Worm (Caenorhabditis elegans) whole organism, L3 larva: ENCODE measurements around the gene srx-60.

Experiments used
- ama-1 ChIP-seq: fragments of 150-350 bp; optimal IDR thresholded peaks from 2 replicates; lab custom pipeline; 2018
- ceh-28 ChIP-seq: fragments of 150-350 bp; optimal IDR thresholded peaks from 2 replicates; lab custom pipeline; 2014; ENCODE audit warnings: missing biosample characterization, missing genetic modification reagents, missing genetic modification characterization
- egl-27 ChIP-seq: sonication (generic microtip); optimal IDR thresholded peaks from 4 replicates; lab custom pipeline; 2017; ENCODE audit warnings: missing biosample characterization, missing genetic modification reagents, missing genetic modification characterization
- elt-2 ChIP-seq: sonication (generic microtip); optimal IDR thresholded peaks from 2 replicates; lab custom pipeline; 2016; ENCODE audit warnings: missing genetic modification reagents, mild to moderate bottlenecking, missing genetic modification characterization, missing compliant biosample characterization
- elt-3 ChIP-seq, 3 experiments: fragments of 150-350 bp in 1 of 3; sonication (generic microtip) in 2 of 3; optimal IDR thresholded peaks; 2 replicates in 2 of 3; 4 replicates in 1 of 3; lab custom pipeline; 2014 to 2017; ENCODE audit warnings: missing biosample characterization in 3 of 3, missing genetic modification characterization in 3 of 3
- mdl-1 ChIP-seq: fragments of 150-350 bp; optimal IDR thresholded peaks from 2 replicates; lab custom pipeline; 2014; ENCODE audit warnings: missing biosample characterization, missing genetic modification characterization
- nhr-11 ChIP-seq: fragments of 150-350 bp; optimal IDR thresholded peaks from 2 replicates; lab custom pipeline; 2014; ENCODE audit warnings: missing biosample characterization, missing genetic modification characterization
- nhr-76 ChIP-seq: fragments of 150-350 bp; sonication (generic microtip); optimal IDR thresholded peaks from 5 replicates; lab custom pipeline; 2014; ENCODE audit warnings: missing biosample characterization, missing genetic modification characterization
- pha-4 ChIP-seq: fragments of 150-350 bp; optimal IDR thresholded peaks from 2 replicates; lab custom pipeline; 2014; ENCODE audit warnings: missing biosample characterization, missing genetic modification reagents, missing genetic modification characterization
- pqm-1 ChIP-seq: fragments of 150-350 bp; optimal IDR thresholded peaks from 2 replicates; lab custom pipeline; 2017; ENCODE audit warnings: missing biosample characterization, missing genetic modification characterization, inconsistent platforms
- unc-39 ChIP-seq: sonication (generic microtip); optimal IDR thresholded peaks from 4 replicates; lab custom pipeline; 2017; ENCODE audit warnings: missing biosample characterization, missing genetic modification characterization
- ztf-11 ChIP-seq: fragments of 150-350 bp; optimal IDR thresholded peaks from 2 replicates; lab custom pipeline; 2014; ENCODE audit warnings: missing biosample characterization, missing genetic modification characterization
- ztf-4 ChIP-seq: fragments of 150-350 bp; optimal IDR thresholded peaks from 2 replicates; lab custom pipeline; 2014; ENCODE audit warnings: missing biosample characterization, missing genetic modification characterization

ce11 chrV:7436911-7437310, 36.2 kb downstream of the srx-60 start:
- peak; percentile 98 for TF ChIP-seq ama-1 (lab: Kevin White, UChicago)
- TF ChIP-seq elt-3 (tag; optimal IDR thresholded peaks at IDR 0.05; lab: Kevin White, UChicago): peak in 2 of 3 experiments; percentile 14 to 91
- no peak for TF ChIP-seq nhr-11
- TF ChIP-seq pha-4: peak; percentile 14
- no peak for TF ChIP-seq pqm-1
- no peak for TF ChIP-seq nhr-76
- no peak for TF ChIP-seq egl-27 (tag; lab: Kevin White, UChicago)
- TF ChIP-seq ztf-4 (tag; lab: Kevin White, UChicago): no peak
- TF ChIP-seq unc-39 (tag; lab: Kevin White, UChicago): no peak
- no peak for TF ChIP-seq elt-2
- TF ChIP-seq ztf-11 (tag; lab: Kevin White, UChicago): no peak
- no peak for TF ChIP-seq ceh-28 (tag; lab: Kevin White, UChicago)
- TF ChIP-seq mdl-1 (tag; lab: Kevin White, UChicago): no peak
